Worm (Caenorhabditis elegans): Measurements from ENCODE around the gene C08F8.2.

Gene C08F8.2

ce11 chrIV:11146962-11147470, 3.8 kb upstream of the C08F8.2 start, which contains the start of gene pigq-1 (continued):
- TF ChIP-seq let-526 (GFP tag; IDR thresholded peaks at IDR 0.05) (no peak), cebp-1 (GFP tag; IDR thresholded peaks at IDR 0.05) (no peak), cebp-1 (tag; optimal IDR thresholded peaks at IDR 0.05) (peak; percentile 35), madf-3 (GFP tag; IDR thresholded peaks at IDR 0.05) (no peak), egl-18 (GFP tag; IDR thresholded peaks at IDR 0.05) (no peak), xnd-1 (tag; optimal IDR thresholded peaks at IDR 0.05) (peak; percentile 28), attf-6 (GFP tag; IDR thresholded peaks at IDR 0.05) (no peak), madf-8 (GFP tag; conservative IDR thresholded peaks at IDR 0.05) (no peak), tlf-1 (GFP tag; optimal IDR thresholded peaks at IDR 0.05) (peak; percentile 80), B0035.1 (tag; optimal IDR thresholded peaks at IDR 0.05) (peak; percentile 74), zim-3 (tag; optimal IDR thresholded peaks at IDR 0.05) (peak; percentile 38), ama-1 (optimal IDR thresholded peaks at IDR 0.05) (peak; percentile 90), ama-1 (GFP tag; optimal IDR thresholded peaks at IDR 0.05) (no peak), madf-10 (tag; optimal IDR thresholded peaks at IDR 0.05) (peak; percentile 33), ztf-26 (tag; optimal IDR thresholded peaks at IDR 0.05) (peak; percentile 39), sdz-38 (tag; optimal IDR thresholded peaks at IDR 0.05) (no peak), dpff-1 (tag; optimal IDR thresholded peaks at IDR 0.05) (peak; percentile 95), lin-35 (GFP tag; optimal IDR thresholded peaks at IDR 0.05) (peak in 2 of 3 experiments; percentile 23 to 58), nfya-1 (tag; optimal IDR thresholded peaks at IDR 0.05; ENCODE audit: borderline replicate concordance, insufficient read depth) (no peak), nhr-179 (tag; optimal IDR thresholded peaks at IDR 0.05) (no peak), K11D2.4 (GFP tag; IDR thresholded peaks at IDR 0.05) (no peak), F10E7.11 (tag; optimal IDR thresholded peaks at IDR 0.05) (peak; percentile 37), ztf-6 (GFP tag; IDR thresholded peaks at IDR 0.05) (no peak), ceh-79 (tag; optimal IDR thresholded peaks at IDR 0.05) (no peak), egrh-3 (GFP tag; IDR thresholded peaks at IDR 0.05) (no peak), lin-40 (tag; optimal IDR thresholded peaks at IDR 0.05) (peak; percentile 38), Y95B8A.8 (GFP tag; IDR thresholded peaks at IDR 0.05) (0 out of 2 replicates have a peak, but pooled peaks have one; percentile 36), tbp1 (GFP tag; optimal IDR thresholded peaks at IDR 0.05) (peak; percentile 34), rpc-1 (optimal IDR thresholded peaks at IDR 0.05) (no peak), rpc-1 (tag; optimal IDR thresholded peaks at IDR 0.05) (no peak), Y53F4B.3 (GFP tag; IDR thresholded peaks at IDR 0.05) (no peak), Y56A3A.18 (GFP tag; IDR thresholded peaks at IDR 0.05) (peak; percentile 71; the same call in 1 of the 2 replicates)

- TF ChIP-seq nfyb-1 (GFP tag; IDR thresholded peaks at IDR 0.05): peak; percentile 74; the same call in 1 of the 2 replicates
- TF ChIP-seq somi-1 (GFP tag; optimal IDR thresholded peaks at IDR 0.05): no peak
- 0 out of 2 replicates have a peak, but pooled peaks have one; percentile 8 for TF ChIP-seq Y95B8A.8 (GFP tag; IDR thresholded peaks at IDR 0.05)
- TF ChIP-seq pbrm-1 (GFP tag; IDR thresholded peaks at IDR 0.05): 0 out of 2 replicates have a peak, but pooled peaks have one; percentile 46
- TF ChIP-seq hmg-1.2 (GFP tag; IDR thresholded peaks at IDR 0.05): peak; percentile 35; the same call in 1 of the 2 replicates
- TF ChIP-seq dox-1 (GFP tag; IDR thresholded peaks at IDR 0.05): peak; percentile 31; the same call in 1 of the 2 replicates
- no peak for TF ChIP-seq T07F8.4 (tag; optimal IDR thresholded peaks at IDR 0.05)
- peak; percentile 18 for TF ChIP-seq ztf-3 (GFP tag; optimal IDR thresholded peaks at IDR 0.05)
- no peak for TF ChIP-seq lin-26 (GFP tag; IDR thresholded peaks at IDR 0.05)
- TF ChIP-seq chd-7 (tag; optimal IDR thresholded peaks at IDR 0.05): peak; percentile 58
- TF ChIP-seq repo-1 (tag; optimal IDR thresholded peaks at IDR 0.05): no peak
- no peak for TF ChIP-seq cebp-1 (GFP tag; IDR thresholded peaks at IDR 0.05)
- TF ChIP-seq cebp-1 (tag; optimal IDR thresholded peaks at IDR 0.05): peak; percentile 15
- no peak for TF ChIP-seq hrde-1 (tag; optimal IDR thresholded peaks at IDR 0.05; ENCODE audit: borderline replicate concordance)
- peak; percentile 47 for TF ChIP-seq attf-5 (GFP tag; optimal IDR thresholded peaks at IDR 0.05)
- TF ChIP-seq rcor-1 (GFP tag; IDR thresholded peaks at IDR 0.05): no peak
- peak; percentile 11 for TF ChIP-seq tbp1 (GFP tag; optimal IDR thresholded peaks at IDR 0.05)
- peak in 1 of 2 experiments; percentile 46 for TF ChIP-seq let-607 (tag; optimal IDR thresholded peaks at IDR 0.05)
- TF ChIP-seq lir-1 (GFP tag; conservative IDR thresholded peaks at IDR 0.05): no peak
- no peak for TF ChIP-seq F57C9.4 (tag; optimal IDR thresholded peaks at IDR 0.05)
- TF ChIP-seq ceh-40 (GFP tag; IDR thresholded peaks at IDR 0.05): no peak
These were observed 1.9 kb upstream of the C08F8.2 start for ce11 chrIV:11148788-11149366.
